Worm (Caenorhabditis elegans) whole organism, midembryonic: ENCODE measurements around the gene ceh-7.

ENCODE experiments used
- T22C8.4 ChIP-seq: fragments of 200-800 bp; sonication (Bioruptor generic); IDR thresholded peaks from 2 replicates; pipeline ENCODE4 v1.3.6; 2022; ENCODE audit warnings: missing genetic modification characterization, missing compliant biosample characterization
- cog-1 ChIP-seq: sonication (generic microtip); optimal IDR thresholded peaks from 2 replicates; lab custom pipeline; 2016; ENCODE audit warnings: missing genetic modification characterization, missing compliant biosample characterization
- flt-1 ChIP-seq: fragments of 200-800 bp; sonication (Bioruptor generic); IDR thresholded peaks from 2 replicates; pipeline ENCODE4 v1.3.6; 2022; ENCODE audit warnings: missing genetic modification characterization, missing compliant biosample characterization
- klf-2 ChIP-seq: fragments of 200-800 bp; sonication (Bioruptor generic); conservative IDR thresholded peaks from 2 replicates; pipeline ENCODE4 v1.3.6; 2022; ENCODE audit warnings: missing genetic modification reagents, missing genetic modification characterization, missing compliant biosample characterization
- med-1 ChIP-seq: sonication (generic microtip); optimal IDR thresholded peaks from 2 replicates; lab custom pipeline; 2017; ENCODE audit warnings: missing genetic modification characterization, mild to moderate bottlenecking, missing compliant biosample characterization, antibody characterized with exemption, missing genetic modification reagents; ENCODE audit not compliant: insufficient read depth
- ref-1 ChIP-seq: fragments of 200-800 bp; sonication (Bioruptor generic); conservative IDR thresholded peaks from 2 replicates; pipeline ENCODE4 v1.3.6; 2022; ENCODE audit warnings: missing genetic modification reagents, missing genetic modification characterization, missing compliant biosample characterization
- tab-1 ChIP-seq: fragments of 200-800 bp; sonication (Bioruptor generic); IDR thresholded peaks from 2 replicates; pipeline ENCODE4 v1.3.6; 2022; ENCODE audit warnings: missing genetic modification characterization, missing compliant biosample characterization
- ztf-23 ChIP-seq: fragments of 200-800 bp; sonication (Bioruptor generic); IDR thresholded peaks from 2 replicates; pipeline ENCODE4 v1.3.6; 2022; ENCODE audit warnings: missing genetic modification reagents, missing genetic modification characterization, missing compliant biosample characterization
- ztf-29 ChIP-seq: fragments of 200-800 bp; sonication (Bioruptor generic); IDR thresholded peaks from 2 replicates; pipeline ENCODE4 v1.3.6; 2022; ENCODE audit warnings: missing genetic modification reagents, missing genetic modification characterization, missing compliant biosample characterization

Gene ceh-7

ce11 chrII:8691344-8691960 is 12.2 kb downstream of the ceh-7 start, which contains the start of gene C34C6.3:
Gene C34C6.3, plus strand, starts transcription at chrII:8691910.
- TF ChIP-seq ref-1 (no peak), flt-1 (GFP tag; lab: Robert Waterston, UW) (no peak), klf-2 (GFP tag; lab: Robert Waterston, UW) (no peak), tab-1 (GFP tag; lab: Robert Waterston, UW) (no peak), ztf-29 (no peak), T22C8.4 (GFP tag; lab: Robert Waterston, UW) (no peak), cog-1 (tag; lab: Kevin White, UChicago) (no peak), med-1 (GFP tag; lab: Kevin White, UChicago) (no peak), ztf-23 (GFP tag; lab: Robert Waterston, UW) (no peak)

DNA sequence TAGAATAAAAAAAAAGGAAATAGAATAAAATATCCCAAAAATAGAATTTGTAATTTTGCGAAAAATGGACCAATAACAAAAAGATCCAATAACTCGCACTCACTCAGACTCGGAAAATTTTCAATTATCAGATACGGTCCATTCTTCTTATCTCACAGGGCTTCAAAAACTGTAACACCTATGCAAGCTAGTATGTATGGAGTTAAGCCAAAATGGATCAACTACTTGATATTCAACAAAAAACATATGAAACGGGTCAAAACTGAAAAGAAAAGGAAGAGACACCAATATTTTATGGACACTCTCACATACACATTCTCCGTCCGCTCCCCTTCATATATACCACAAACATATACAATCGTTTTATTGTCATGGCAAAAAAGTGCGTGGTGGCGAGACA is 18.0 kb downstream of the ceh-7 start, which contains the start of gene C34C6.9:
Gene C34C6.9 (plus strand): TSS at position 301 of the 400 bp plus-strand sequence.
- TF ChIP-seq tab-1 (GFP tag; lab: Robert Waterston, UW): no peak
- TF ChIP-seq flt-1 (GFP tag; lab: Robert Waterston, UW): no peak
- TF ChIP-seq ztf-29: no peak
- TF ChIP-seq med-1 (GFP tag; lab: Kevin White, UChicago): no peak
- no peak for TF ChIP-seq klf-2 (GFP tag; lab: Robert Waterston, UW)
- TF ChIP-seq cog-1 (tag; lab: Kevin White, UChicago): no peak
- TF ChIP-seq ztf-23 (GFP tag; lab: Robert Waterston, UW): no peak
- TF ChIP-seq ref-1: no peak
- no peak for TF ChIP-seq T22C8.4 (GFP tag; lab: Robert Waterston, UW)

- TF ChIP-seq cog-1 (tag; lab: Kevin White, UChicago): no peak
- TF ChIP-seq klf-2 (GFP tag; lab: Robert Waterston, UW): no peak
- no peak for TF ChIP-seq T22C8.4 (GFP tag; lab: Robert Waterston, UW)
- TF ChIP-seq ztf-29: no peak
- no peak for TF ChIP-seq flt-1 (GFP tag; lab: Robert Waterston, UW)
- no peak for TF ChIP-seq tab-1 (GFP tag; lab: Robert Waterston, UW)
- no peak for TF ChIP-seq med-1 (GFP tag; lab: Kevin White, UChicago)
- no peak for TF ChIP-seq ref-1
- no peak for TF ChIP-seq ztf-23 (GFP tag; lab: Robert Waterston, UW)
These were observed 18.8 kb downstream of the ceh-7 start, which contains the start of gene hgap-2 for ce11 chrII:8684824-8685223. Gene hgap-2, minus strand, starts transcription at chrII:8684924.

ce11 chrII:8683933-8684332 is 19.7 kb downstream of the ceh-7 start:
- TF ChIP-seq T22C8.4 (GFP tag; lab: Robert Waterston, UW) (no peak), klf-2 (GFP tag; lab: Robert Waterston, UW) (no peak), cog-1 (tag; lab: Kevin White, UChicago) (no peak), tab-1 (GFP tag; lab: Robert Waterston, UW) (no peak), ztf-23 (GFP tag; lab: Robert Waterston, UW) (no peak), med-1 (GFP tag; lab: Kevin White, UChicago) (no peak), ztf-29 (no peak), flt-1 (GFP tag; lab: Robert Waterston, UW) (no peak), ref-1 (no peak)

DNA sequence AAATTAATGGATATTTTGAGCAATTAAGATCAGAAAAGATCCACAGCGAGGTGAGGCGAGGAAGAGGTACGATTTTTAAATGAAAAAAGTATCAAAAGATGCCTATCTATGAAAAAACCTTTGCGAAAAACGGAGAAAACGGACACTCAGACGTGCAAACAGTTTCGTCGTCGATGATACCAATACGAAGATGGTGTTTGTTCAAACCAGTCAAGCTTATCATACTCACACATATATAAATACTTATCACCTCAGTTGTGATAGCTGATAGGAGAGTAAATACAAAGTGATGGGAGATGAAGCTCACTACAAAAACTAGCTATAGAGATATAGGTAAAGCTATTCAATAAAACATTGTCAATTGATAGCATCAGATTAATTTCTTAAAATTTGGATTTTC is 23.8 kb downstream of the ceh-7 start:
- no peak for TF ChIP-seq ztf-23 (GFP tag; lab: Robert Waterston, UW)
- no peak for TF ChIP-seq klf-2 (GFP tag; lab: Robert Waterston, UW)
- TF ChIP-seq ref-1: no peak
- no peak for TF ChIP-seq tab-1 (GFP tag; lab: Robert Waterston, UW)
- no peak for TF ChIP-seq flt-1 (GFP tag; lab: Robert Waterston, UW)
- TF ChIP-seq cog-1 (tag; lab: Kevin White, UChicago): no peak
- no peak for TF ChIP-seq T22C8.4 (GFP tag; lab: Robert Waterston, UW)
- TF ChIP-seq ztf-29: no peak
- TF ChIP-seq med-1 (GFP tag; lab: Kevin White, UChicago): no peak

DNA sequence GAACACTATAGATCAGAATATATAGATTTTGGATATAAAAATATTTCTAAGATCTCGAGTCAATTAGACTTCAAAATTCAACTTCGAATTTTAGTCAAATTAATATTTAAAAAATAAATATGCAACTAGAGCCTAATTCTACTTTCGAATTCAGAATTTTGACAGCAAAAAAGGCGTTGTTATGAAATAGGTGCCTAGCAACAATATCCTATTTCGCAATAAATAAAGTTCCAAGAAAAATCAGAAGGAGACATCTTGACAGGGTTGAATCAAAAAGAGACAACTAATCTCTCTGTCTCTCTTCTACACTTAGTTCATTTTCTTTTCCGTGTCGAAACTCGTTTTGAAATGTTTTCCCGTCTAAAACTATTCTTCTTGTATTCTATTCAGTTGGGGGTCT is 28.3 kb downstream of the ceh-7 start:
- TF ChIP-seq med-1 (GFP tag; lab: Kevin White, UChicago): no peak
- TF ChIP-seq ztf-23 (GFP tag; lab: Robert Waterston, UW): no peak
- no peak for TF ChIP-seq flt-1 (GFP tag; lab: Robert Waterston, UW)
- TF ChIP-seq ztf-29: no peak

DNA sequence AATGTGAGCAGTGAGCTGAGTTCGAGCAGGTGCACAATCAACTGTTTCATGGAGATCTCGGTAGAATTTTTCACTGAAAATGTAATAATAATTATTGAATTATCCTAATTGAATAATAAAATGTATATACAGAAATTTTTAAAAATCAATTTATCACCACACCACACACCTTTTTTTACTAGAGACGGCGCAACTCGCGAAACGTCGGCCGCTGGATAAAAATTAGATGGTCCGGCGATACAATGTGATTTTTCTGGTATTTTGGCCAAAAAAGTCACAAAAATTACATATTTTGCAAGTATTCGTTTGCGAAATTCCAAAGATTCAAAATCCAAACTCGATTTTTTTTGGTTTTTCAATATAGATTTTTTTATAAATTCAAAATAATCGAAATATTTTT is 32.8 kb downstream of the ceh-7 start:
- no peak for TF ChIP-seq klf-2 (GFP tag; lab: Robert Waterston, UW)
- TF ChIP-seq ztf-23 (GFP tag; lab: Robert Waterston, UW): no peak
- no peak for TF ChIP-seq ref-1
- TF ChIP-seq med-1 (GFP tag; lab: Kevin White, UChicago): no peak
- TF ChIP-seq ztf-29: no peak
- no peak for TF ChIP-seq cog-1 (tag; lab: Kevin White, UChicago)

ce11 chrII:8668871-8669270 is 34.8 kb downstream of the ceh-7 start:
- TF ChIP-seq flt-1 (GFP tag; lab: Robert Waterston, UW) (no peak), cog-1 (tag; lab: Kevin White, UChicago) (no peak)

DNA sequence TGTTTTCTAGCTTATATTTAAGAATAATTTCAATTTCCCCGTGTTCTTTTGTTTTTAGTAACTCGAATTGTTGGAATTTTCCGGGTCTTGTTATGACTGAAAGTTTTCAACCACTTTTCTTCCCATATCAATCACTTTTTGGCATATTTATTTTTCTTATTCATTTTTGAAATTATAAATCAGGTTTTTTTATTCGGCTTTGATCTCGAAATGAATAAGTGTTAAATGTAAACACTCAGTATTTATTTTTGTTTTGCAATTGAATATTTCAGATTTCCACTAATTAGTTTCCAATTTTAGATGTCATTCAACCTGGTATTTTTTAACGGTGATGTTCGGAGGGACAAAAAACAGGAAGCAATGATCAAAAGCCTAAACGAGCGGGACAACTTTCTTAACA is 39.1 kb downstream of the ceh-7 start, which contains the start of gene etc-1:
Gene etc-1 (plus strand): TSS at position 301 of the 400 bp plus-strand sequence.
- TF ChIP-seq ztf-23 (GFP tag; lab: Robert Waterston, UW): no peak
- no peak for TF ChIP-seq flt-1 (GFP tag; lab: Robert Waterston, UW)
- TF ChIP-seq tab-1 (GFP tag; lab: Robert Waterston, UW): no peak
- TF ChIP-seq med-1 (GFP tag; lab: Kevin White, UChicago): no peak
- no peak for TF ChIP-seq cog-1 (tag; lab: Kevin White, UChicago)
- no peak for TF ChIP-seq T22C8.4 (GFP tag; lab: Robert Waterston, UW)
- TF ChIP-seq klf-2 (GFP tag; lab: Robert Waterston, UW): no peak
- no peak for TF ChIP-seq ref-1
- TF ChIP-seq ztf-29: no peak
